Fruit fly (Drosophila melanogaster): ENCODE results near the gene PQBP1.

Gene PQBP1

DNA sequence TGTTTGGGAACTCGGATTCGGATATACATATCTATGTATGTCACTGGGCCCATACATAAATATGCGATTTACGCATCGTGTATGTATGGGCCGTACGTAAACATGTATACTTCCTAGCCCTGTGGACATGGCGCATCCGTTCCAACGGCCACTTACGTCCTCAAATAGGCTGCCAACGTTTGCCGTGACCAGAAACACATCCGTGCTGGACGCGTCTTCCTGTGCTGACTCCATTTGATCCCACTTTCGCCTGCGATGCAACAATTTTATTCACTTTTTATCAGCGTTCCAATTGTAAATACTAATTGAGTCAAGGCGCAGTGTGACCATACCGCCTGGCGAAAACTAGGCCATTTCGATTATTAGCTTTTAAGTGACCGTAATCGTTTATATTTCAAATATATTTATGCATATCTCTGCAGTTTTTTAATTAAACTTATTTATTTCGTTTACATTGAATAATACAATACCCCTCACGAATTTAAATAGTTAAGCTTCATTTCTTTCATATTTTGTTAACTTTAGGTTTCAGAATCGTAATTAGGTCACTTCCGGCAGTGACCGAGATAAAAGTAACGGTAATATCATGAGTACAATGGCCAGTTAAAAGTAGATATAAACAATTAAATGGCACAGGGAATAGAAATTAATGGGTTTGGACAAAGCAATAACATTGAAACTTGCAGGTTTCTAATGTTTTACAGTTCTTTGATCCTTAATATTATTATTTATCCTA is 20.6 kb upstream of the PQBP1 start, which contains the start of gene 5PtaseI (continued):
- TF ChIP-seq CG1603 (tag; optimal IDR thresholded peaks at IDR 0.05) (peak; percentile 33), Dbx (GFP tag; IDR thresholded peaks at IDR 0.05) (no peak), CG3281 (GFP tag; optimal IDR thresholded peaks at IDR 0.05) (peak; percentile 8), scrt (GFP tag; optimal IDR thresholded peaks at IDR 0.05) (no peak), Bgb (GFP tag; IDR thresholded peaks at IDR 0.05; ENCODE audit: partially characterized antibody) (no peak), chn (GFP tag; optimal IDR thresholded peaks at IDR 0.05) (no peak), grau (tag; optimal IDR thresholded peaks at IDR 0.05) (peak; percentile 8), CG4360 (GFP tag; IDR thresholded peaks at IDR 0.05) (0 out of 2 replicates have a peak, but pooled peaks have one; percentile 19), CG3065 (GFP tag; optimal IDR thresholded peaks at IDR 0.05) (no peak), CTCF (GFP tag; optimal IDR thresholded peaks at IDR 0.05) (no peak), Ssrp (tag; optimal IDR thresholded peaks at IDR 0.05) (no peak), bigmax (GFP tag; optimal IDR thresholded peaks at IDR 0.05) (no peak), danr (GFP tag; IDR thresholded peaks at IDR 0.05) (no peak), sens-2 (GFP tag; IDR thresholded peaks at IDR 0.05) (no peak), Myb (GFP tag; optimal IDR thresholded peaks at IDR 0.05) (peak; percentile 91), Hr3 (GFP tag; optimal IDR thresholded peaks at IDR 0.05) (peak; percentile 86), tx (GFP tag; optimal IDR thresholded peaks at IDR 0.05) (no peak), nerfin-2 (GFP tag; IDR thresholded peaks at IDR 0.05; ENCODE audit: partially characterized antibody) (no peak), Nf-YB (GFP tag; optimal IDR thresholded peaks at IDR 0.05) (no peak), da (GFP tag; optimal IDR thresholded peaks at IDR 0.05) (no peak), pzg (GFP tag; optimal IDR thresholded peaks at IDR 0.05) (peak; percentile 45), CG34422 (GFP tag; IDR thresholded peaks at IDR 0.05) (0 out of 3 replicates have a peak, but pooled peaks have one; percentile 39), CG12391 (tag; optimal IDR thresholded peaks at IDR 0.05) (no peak), CG17802 (tag; optimal IDR thresholded peaks at IDR 0.05) (no peak), CG17385 (GFP tag; optimal IDR thresholded peaks at IDR 0.05) (no peak), Neu2 (GFP tag; optimal IDR thresholded peaks at IDR 0.05; ENCODE audit: borderline replicate concordance) (no peak), CG4854 (GFP tag; optimal IDR thresholded peaks at IDR 0.05) (no peak), Jarid2 (GFP tag; optimal IDR thresholded peaks at IDR 0.05) (no peak), ci (GFP tag; IDR thresholded peaks at IDR 0.05) (0 out of 3 replicates have a peak, but pooled peaks have one; percentile 26), slp2 (GFP tag; optimal IDR thresholded peaks at IDR 0.05) (no peak), gce (GFP tag; IDR thresholded peaks at IDR 0.05) (no peak), CG14050 (GFP tag; IDR thresholded peaks at IDR 0.05) (no peak), CG8281 (tag; optimal IDR thresholded peaks at IDR 0.05) (no peak), Hey (tag; optimal IDR thresholded peaks at IDR 0.05) (no peak), Scr (GFP tag; IDR thresholded peaks at IDR 0.05; ENCODE audit: partially characterized antibody) (peak; percentile 28; the same call in 1 of the 2 replicates), vvl (GFP tag; IDR thresholded peaks at IDR 0.05) (peak; percentile 38), CG1832 (GFP tag; optimal IDR thresholded peaks at IDR 0.05) (no peak), shn (GFP tag; optimal IDR thresholded peaks at IDR 0.05) (no peak), CG30020 (tag; optimal IDR thresholded peaks at IDR 0.05) (peak; percentile 23), CG9797 (GFP tag; optimal IDR thresholded peaks at IDR 0.05) (peak; percentile 57), CG18764 (GFP tag; optimal IDR thresholded peaks at IDR 0.05) (no peak), CG15269 (tag; optimal IDR thresholded peaks at IDR 0.05) (no peak), oc (tag; optimal IDR thresholded peaks at IDR 0.05) (no peak), MESR4 (GFP tag; optimal IDR thresholded peaks at IDR 0.05) (peak; percentile 72), Dp (GFP tag; optimal IDR thresholded peaks at IDR 0.05) (peak; percentile 65), wek (GFP tag; optimal IDR thresholded peaks at IDR 0.05) (no peak), en (GFP tag; optimal IDR thresholded peaks at IDR 0.05) (no peak), CG13296 (GFP tag; optimal IDR thresholded peaks at IDR 0.05) (no peak), HLH4C (GFP tag; IDR thresholded peaks at IDR 0.05; ENCODE audit: partially characterized antibody) (no peak), CG14014 (GFP tag; IDR thresholded peaks at IDR 0.05) (no peak)

Measured in whole organism, embryonic.